Worm (Caenorhabditis elegans) whole organism, late embryonic: ENCODE data around the gene C16C8.9.

Experiments
- C08G9.2 ChIP-seq: sonication (generic microtip); optimal IDR thresholded peaks from 2 replicates; lab custom pipeline; 2016; ENCODE audit warnings: mild to moderate bottlenecking, missing genetic modification characterization, moderate library complexity, missing compliant biosample characterization
- C38D4.7 ChIP-seq: fragments of 200-800 bp; sonication (Bioruptor generic); optimal IDR thresholded peaks from 2 replicates; lab custom pipeline; 2018; ENCODE audit warnings: mild to moderate bottlenecking, missing genetic modification characterization, moderate library complexity, missing compliant biosample characterization
- K02D7.2 ChIP-seq: sonication (generic microtip); optimal IDR thresholded peaks from 2 replicates; lab custom pipeline; 2017; ENCODE audit warnings: mild to moderate bottlenecking, missing genetic modification characterization, missing compliant biosample characterization
- Y22D7AL.16 ChIP-seq: sonication (generic microtip); optimal IDR thresholded peaks from 2 replicates; lab custom pipeline; 2016; ENCODE audit warnings: missing genetic modification characterization, missing compliant biosample characterization
- ama-1 ChIP-seq: fragments of 150-350 bp; optimal IDR thresholded peaks from 2 replicates; lab custom pipeline; 2014
- ceh-14 ChIP-seq: sonication (generic microtip); optimal IDR thresholded peaks from 2 replicates; lab custom pipeline; 2016; ENCODE audit warnings: missing genotype, missing genetic modification characterization, missing compliant biosample characterization
- ceh-18 ChIP-seq: sonication (generic microtip); optimal IDR thresholded peaks from 2 replicates; lab custom pipeline; 2016; ENCODE audit warnings: missing genetic modification characterization, missing compliant biosample characterization
- ceh-19 ChIP-seq: fragments of 200-800 bp; sonication (Bioruptor generic); optimal IDR thresholded peaks from 2 replicates; lab custom pipeline; 2018; ENCODE audit warnings: mild to moderate bottlenecking, missing genetic modification characterization, missing compliant biosample characterization
- ceh-2 ChIP-seq: sonication (generic microtip); optimal IDR thresholded peaks from 2 replicates; lab custom pipeline; 2016; ENCODE audit warnings: missing genotype, missing genetic modification characterization, missing compliant biosample characterization
- ceh-24 ChIP-seq: sonication (generic microtip); optimal IDR thresholded peaks from 2 replicates; lab custom pipeline; 2016; ENCODE audit warnings: mild to moderate bottlenecking, missing genetic modification characterization, missing compliant biosample characterization
- ceh-31 ChIP-seq: sonication (generic microtip); optimal IDR thresholded peaks from 2 replicates; lab custom pipeline; 2016; ENCODE audit warnings: missing genetic modification characterization, missing compliant biosample characterization
- ceh-45 ChIP-seq: fragments of 200-800 bp; sonication (Bioruptor generic); IDR thresholded peaks from 2 replicates; pipeline ENCODE4 v1.3.6; 2022; ENCODE audit warnings: missing genetic modification reagents, missing genetic modification characterization, missing compliant biosample characterization
- ceh-6 ChIP-seq: fragments of 200-800 bp; sonication (Bioruptor generic); optimal IDR thresholded peaks from 2 replicates; lab custom pipeline; 2018; ENCODE audit warnings: mild to moderate bottlenecking, missing genetic modification characterization, missing compliant biosample characterization
- ceh-9 ChIP-seq: sonication (generic microtip); optimal IDR thresholded peaks from 2 replicates; lab custom pipeline; 2016; ENCODE audit warnings: mild to moderate bottlenecking, missing genetic modification characterization, inconsistent platforms, missing compliant biosample characterization
- che-1 ChIP-seq: sonication (generic microtip); optimal IDR thresholded peaks from 2 replicates; lab custom pipeline; 2016; ENCODE audit warnings: mild to moderate bottlenecking, missing genetic modification characterization, missing compliant biosample characterization
- dmd-4 ChIP-seq: sonication (generic microtip); optimal IDR thresholded peaks from 2 replicates; lab custom pipeline; 2016; ENCODE audit warnings: borderline replicate concordance, missing genetic modification characterization, missing compliant biosample characterization
- dve-1 ChIP-seq: sonication (generic microtip); optimal IDR thresholded peaks from 2 replicates; lab custom pipeline; 2017; ENCODE audit warnings: antibody characterized with exemption, mild to moderate bottlenecking, missing genetic modification characterization, missing compliant biosample characterization
- elt-2 ChIP-seq: sonication (generic microtip); optimal IDR thresholded peaks from 2 replicates; lab custom pipeline; 2016; ENCODE audit warnings: missing genetic modification reagents, missing genetic modification characterization, missing compliant biosample characterization
- elt-4 ChIP-seq: sonication (generic microtip); optimal IDR thresholded peaks from 2 replicates; lab custom pipeline; 2016; ENCODE audit warnings: missing genetic modification characterization, missing compliant biosample characterization
- eyg-1 ChIP-seq: sonication (generic microtip); optimal IDR thresholded peaks from 2 replicates; lab custom pipeline; 2016; ENCODE audit warnings: missing genotype, missing genetic modification characterization, missing compliant biosample characterization
- fax-1 ChIP-seq: sonication (generic microtip); optimal IDR thresholded peaks from 2 replicates; lab custom pipeline; 2016; ENCODE audit warnings: missing genotype, missing genetic modification characterization, missing compliant biosample characterization
- gmeb-2 ChIP-seq: sonication (generic microtip); optimal IDR thresholded peaks from 2 replicates; lab custom pipeline; 2016; ENCODE audit warnings: missing genetic modification characterization, inconsistent platforms, missing compliant biosample characterization
- hlh-13 ChIP-seq: fragments of 200-800 bp; sonication (Bioruptor generic); optimal IDR thresholded peaks from 2 replicates; lab custom pipeline; 2018; ENCODE audit warnings: mild to moderate bottlenecking, missing genetic modification characterization, missing compliant biosample characterization
- hlh-15 ChIP-seq: sonication (generic microtip); optimal IDR thresholded peaks from 2 replicates; lab custom pipeline; 2016; ENCODE audit warnings: missing genetic modification characterization, missing compliant biosample characterization
- hlh-6 ChIP-seq: sonication (generic microtip); optimal IDR thresholded peaks from 2 replicates; lab custom pipeline; 2016; ENCODE audit warnings: missing genotype, missing genetic modification characterization, missing compliant biosample characterization
- hlh-8 ChIP-seq: sonication (generic microtip); optimal IDR thresholded peaks from 2 replicates; lab custom pipeline; 2016; ENCODE audit warnings: missing genotype, missing genetic modification characterization, missing compliant biosample characterization
- lin-11 ChIP-seq: fragments of 200-800 bp; sonication (Bioruptor generic); optimal IDR thresholded peaks from 2 replicates; lab custom pipeline; 2018; ENCODE audit warnings: mild to moderate bottlenecking, missing genetic modification characterization, missing compliant biosample characterization
- madf-2 ChIP-seq: sonication (generic microtip); optimal IDR thresholded peaks from 2 replicates; lab custom pipeline; 2017; ENCODE audit warnings: missing genetic modification characterization, missing compliant biosample characterization
- mec-3 ChIP-seq: sonication (generic microtip); optimal IDR thresholded peaks from 2 replicates; lab custom pipeline; 2016; ENCODE audit warnings: borderline replicate concordance, missing genetic modification characterization, missing compliant biosample characterization
- nhr-11 ChIP-seq: fragments of 150-350 bp; optimal IDR thresholded peaks from 2 replicates; lab custom pipeline; 2014; ENCODE audit warnings: missing biosample characterization, missing genetic modification characterization
- npax-4 ChIP-seq: sonication (generic microtip); optimal IDR thresholded peaks from 2 replicates; lab custom pipeline; 2016; ENCODE audit warnings: missing genetic modification characterization, missing compliant biosample characterization
- pag-3 ChIP-seq: sonication (generic microtip); optimal IDR thresholded peaks from 2 replicates; lab custom pipeline; 2016; ENCODE audit warnings: missing compliant biosample characterization, missing genetic modification characterization, borderline replicate concordance
- pat-9 ChIP-seq: fragments of 200-800 bp; sonication (Bioruptor generic); optimal IDR thresholded peaks from 2 replicates; lab custom pipeline; 2018; ENCODE audit warnings: mild to moderate bottlenecking, missing genetic modification characterization, moderate library complexity, missing compliant biosample characterization
- pqm-1 ChIP-seq: sonication (generic microtip); optimal IDR thresholded peaks from 2 replicates; lab custom pipeline; 2016; ENCODE audit warnings: missing genetic modification characterization, missing compliant biosample characterization
- pros-1 ChIP-seq: fragments of 150-350 bp; optimal IDR thresholded peaks from 2 replicates; lab custom pipeline; 2014; ENCODE audit warnings: missing biosample characterization, missing genetic modification reagents, missing genetic modification characterization
- ref-2 ChIP-seq: sonication (generic microtip); optimal IDR thresholded peaks from 2 replicates; lab custom pipeline; 2016; ENCODE audit warnings: missing genetic modification characterization, missing compliant biosample characterization
- sdc-2 ChIP-seq: sonication (generic microtip); optimal IDR thresholded peaks from 2 replicates; lab custom pipeline; 2016; ENCODE audit warnings: missing genotype, missing genetic modification characterization, missing compliant biosample characterization
- tbx-7 ChIP-seq: sonication (generic microtip); optimal IDR thresholded peaks from 2 replicates; lab custom pipeline; 2016; ENCODE audit warnings: missing genotype, missing genetic modification characterization, missing compliant biosample characterization
- unc-3 ChIP-seq, 2 experiments: fragments of 200-800 bp in 1 of 2; sonication (Bioruptor generic) in 1 of 2; sonication (generic microtip) in 1 of 2; conservative IDR thresholded peaks in 1 of 2; optimal IDR thresholded peaks in 1 of 2; 2 replicates each; pipeline versions ENCODE4 v1.3.6 to Lab custom; 2016 to 2022; ENCODE audit warnings: missing compliant biosample characterization in 2 of 2, missing genetic modification characterization in 2 of 2, missing genetic modification reagents in 1 of 2
- unc-42 ChIP-seq: sonication (generic microtip); optimal IDR thresholded peaks from 2 replicates; lab custom pipeline; 2016; ENCODE audit warnings: missing genotype, missing genetic modification characterization, missing compliant biosample characterization
- unc-55 ChIP-seq: sonication (generic microtip); optimal IDR thresholded peaks from 2 replicates; lab custom pipeline; 2017; ENCODE audit warnings: missing biosample characterization, missing genetic modification reagents, missing genetic modification characterization
- unc-86 ChIP-seq: sonication (generic microtip); optimal IDR thresholded peaks from 2 replicates; lab custom pipeline; 2016; ENCODE audit warnings: missing genetic modification characterization, missing compliant biosample characterization
- ztf-16 ChIP-seq: sonication (generic microtip); optimal IDR thresholded peaks from 2 replicates; lab custom pipeline; 2017; ENCODE audit warnings: missing genetic modification characterization, missing compliant biosample characterization

The C16C8.9 gene

ce11 chrII:3441377-3441776, 21.6 kb downstream of the C16C8.9 start, which contains the start of gene C16C8.27:
Gene C16C8.27 (plus strand): TSS chrII:3441677.
- TF ChIP-seq nhr-11 (tag; lab: Kevin White, UChicago) = no peak
- no peak for TF ChIP-seq ref-2
- no peak for TF ChIP-seq ceh-18 (tag; lab: Kevin White, UChicago)
- TF ChIP-seq, all 69 proteins: peak for 0

- TF ChIP-seq pros-1 (tag; lab: Kevin White, UChicago) (no peak), tbx-7 (tag; lab: Kevin White, UChicago) (no peak), lin-11 (tag; lab: Kevin White, UChicago) (no peak), K02D7.2 (tag; lab: Kevin White, UChicago) (no peak), ref-2 (no peak), ceh-6 (GFP tag; lab: Kevin White, UChicago) (no peak), ceh-19 (no peak), elt-4 (no peak), mec-3 (no peak), eyg-1 (tag; lab: Kevin White, UChicago) (no peak), nhr-11 (tag; lab: Kevin White, UChicago) (no peak), pqm-1 (tag; lab: Kevin White, UChicago) (no peak), ceh-14 (tag; lab: Kevin White, UChicago) (no peak), ceh-2 (no peak), gmeb-2 (tag; lab: Kevin White, UChicago) (no peak), npax-4 (tag; lab: Kevin White, UChicago) (no peak), ceh-31 (tag; lab: Kevin White, UChicago) (no peak), madf-2 (tag; lab: Kevin White, UChicago) (no peak)
Measured at ce11 chrII:3440641-3440926, 22.4 kb downstream of the C16C8.9 start, which contains the start of gene C16C8.17. Gene C16C8.17 (plus strand): TSS chrII:3440827.

- TF ChIP-seq elt-2 (tag; lab: Kevin White, UChicago) = peak; percentile 39
- no peak for TF ChIP-seq hlh-8 (tag; lab: Kevin White, UChicago)
Measured at ce11 chrII:3439842-3440640, 23.0 kb downstream of the C16C8.9 start.

- TF ChIP-seq unc-42 (tag; lab: Kevin White, UChicago) (no peak), hlh-15 (tag; lab: Kevin White, UChicago) (peak; percentile 20), pat-9 (peak; percentile 29), ceh-9 (tag; lab: Kevin White, UChicago) (peak; percentile 7), dmd-4 (tag; lab: Kevin White, UChicago) (peak; percentile 31), C38D4.7 (GFP tag; lab: Kevin White, UChicago) (peak; percentile 57), ceh-6 (GFP tag; lab: Kevin White, UChicago) (peak; percentile 64), pqm-1 (tag; lab: Kevin White, UChicago) (no peak), Y22D7AL.16 (peak; percentile 42), sdc-2 (tag; lab: Kevin White, UChicago) (peak; percentile 44), fax-1 (tag; lab: Kevin White, UChicago) (peak; percentile 24), ceh-24 (tag; lab: Kevin White, UChicago) (no peak), ceh-31 (tag; lab: Kevin White, UChicago) (no peak), ceh-45 (0 out of 2 replicates have a peak, but pooled peaks have one; percentile 51), tbx-7 (tag; lab: Kevin White, UChicago) (no peak), elt-2 (tag; lab: Kevin White, UChicago) (peak; percentile 97), unc-55 (GFP tag; lab: Kevin White, UChicago) (no peak), madf-2 (tag; lab: Kevin White, UChicago) (peak; percentile 19), ceh-14 (tag; lab: Kevin White, UChicago) (peak; percentile 47), ztf-16 (no peak), dve-1 (peak; percentile 30), hlh-13 (peak; percentile 48), ama-1 (no peak), C08G9.2 (peak; percentile 12), unc-86 (tag; lab: Kevin White, UChicago) (no peak), gmeb-2 (tag; lab: Kevin White, UChicago) (peak; percentile 59), pag-3 (tag; lab: Kevin White, UChicago) (no peak), che-1 (tag; lab: Kevin White, UChicago) (peak; percentile 63), elt-4 (no peak), unc-3 (GFP tag; conservative IDR thresholded peaks at IDR 0.05; lab: Robert Waterston, UW) (peak; percentile 56; the same call in 1 of the 2 replicates), unc-3 (tag; optimal IDR thresholded peaks at IDR 0.05; lab: Kevin White, UChicago) (no peak), hlh-6 (peak; percentile 63), ceh-2 (peak; percentile 40), ceh-19 (peak; percentile 16), ceh-18 (tag; lab: Kevin White, UChicago) (no peak)
Measured at ce11 chrII:3439244-3439698, 23.7 kb downstream of the C16C8.9 start.
